Fruit fly (Drosophila melanogaster): ENCODE data around the gene Cyp9f3.

Cyp9f3 gene

DNA sequence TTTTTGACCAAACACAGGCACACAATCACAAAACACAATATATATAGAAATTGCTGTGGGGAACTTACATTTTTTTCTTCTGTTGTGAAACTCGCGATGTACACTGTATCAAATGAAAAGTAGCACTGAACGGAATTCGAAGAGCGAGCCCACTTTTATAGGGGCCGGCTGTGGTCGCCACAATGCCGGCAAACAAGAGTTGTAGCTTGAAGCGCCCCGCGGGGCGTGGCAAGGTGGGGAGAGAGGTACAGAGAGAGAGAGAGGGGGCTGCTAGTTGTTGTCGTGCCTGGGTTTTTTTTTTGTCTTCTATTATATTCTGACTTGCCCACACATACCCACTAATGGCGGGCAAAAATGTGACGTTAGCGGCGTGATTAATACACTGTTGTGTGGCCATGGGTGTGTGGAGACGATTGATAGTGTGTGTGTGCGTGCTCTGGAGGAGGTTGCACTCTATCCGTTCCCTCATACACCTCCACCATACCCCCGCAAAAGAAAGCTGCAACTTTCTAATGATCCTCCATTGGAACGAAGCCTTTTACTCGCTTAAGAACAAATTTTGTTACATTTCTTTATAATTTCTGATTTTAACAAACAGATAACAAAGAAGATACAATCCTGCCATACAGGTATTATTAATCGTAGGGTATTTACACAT is 29.5 kb downstream of the Cyp9f3 start, which contains the start of gene GstD1:
Gene GstD1, minus strand, starts transcription at position 134 of the 658 bp plus-strand sequence.
- TF ChIP-seq EcR (GFP tag; optimal IDR thresholded peaks at IDR 0.05) = peak in 1 of 2 experiments; percentile 4
- no peak for TF ChIP-seq usp (GFP tag; optimal IDR thresholded peaks at IDR 0.05)
- no peak for TF ChIP-seq CG8478 (optimal IDR thresholded peaks at IDR 0.05)
- TF ChIP-seq psq (optimal IDR thresholded peaks at IDR 0.05) = no peak
- no peak for TF ChIP-seq Dll (optimal IDR thresholded peaks at IDR 0.05)

DNA sequence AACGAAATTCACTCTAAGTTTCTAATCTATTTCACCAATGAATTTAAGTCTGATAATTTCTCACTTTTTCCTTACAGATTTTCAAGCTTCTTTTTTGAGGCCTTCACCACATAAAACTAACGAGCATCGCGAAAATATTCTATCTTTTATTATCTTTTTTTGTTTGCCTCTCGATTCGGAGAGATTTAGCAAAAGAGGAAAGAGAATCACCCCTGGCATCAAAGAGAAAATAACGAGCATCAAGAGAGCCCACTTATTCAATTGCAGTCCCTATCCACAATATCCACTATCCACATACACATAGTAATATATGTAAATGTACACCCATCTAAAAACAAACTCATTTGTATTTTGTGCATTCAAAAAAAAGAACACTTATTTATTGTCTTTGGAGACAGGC is 31.3 kb downstream of the Cyp9f3 start, which contains the start of gene GstD9:
Gene GstD9, minus strand, starts transcription at position 101 of the 400 bp plus-strand sequence.
- TF ChIP-seq usp (GFP tag; optimal IDR thresholded peaks at IDR 0.05) (no peak), EcR (GFP tag; optimal IDR thresholded peaks at IDR 0.05) (no peak), CG8478 (optimal IDR thresholded peaks at IDR 0.05) (no peak), Dll (optimal IDR thresholded peaks at IDR 0.05) (no peak)

DNA sequence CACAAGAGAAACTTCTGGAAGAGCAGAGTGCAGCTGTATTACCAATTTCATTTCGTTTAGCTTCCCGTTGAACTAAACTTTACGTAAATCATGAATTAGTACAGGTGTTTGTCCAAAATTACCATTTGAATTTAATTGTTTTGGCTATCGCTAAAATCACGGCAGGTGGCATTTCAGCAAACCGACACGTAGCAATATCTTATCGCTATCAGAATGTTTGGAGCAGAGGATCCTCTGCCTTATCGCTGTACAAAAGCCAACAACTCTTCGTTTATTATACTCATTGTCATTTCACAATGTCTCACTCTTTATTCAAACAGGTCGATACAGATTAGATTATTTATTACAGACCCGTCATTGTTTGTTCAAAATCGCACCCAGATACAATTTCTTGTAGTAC is 32.8 kb downstream of the Cyp9f3 start:
- TF ChIP-seq EcR (GFP tag; optimal IDR thresholded peaks at IDR 0.05) = no peak
- TF ChIP-seq Dll (optimal IDR thresholded peaks at IDR 0.05) = no peak
- no peak for TF ChIP-seq psq (optimal IDR thresholded peaks at IDR 0.05)
- TF ChIP-seq usp (GFP tag; optimal IDR thresholded peaks at IDR 0.05) = no peak
- TF ChIP-seq pan (optimal IDR thresholded peaks at IDR 0.05) = no peak
- no peak for TF ChIP-seq CG8478 (optimal IDR thresholded peaks at IDR 0.05)

DNA sequence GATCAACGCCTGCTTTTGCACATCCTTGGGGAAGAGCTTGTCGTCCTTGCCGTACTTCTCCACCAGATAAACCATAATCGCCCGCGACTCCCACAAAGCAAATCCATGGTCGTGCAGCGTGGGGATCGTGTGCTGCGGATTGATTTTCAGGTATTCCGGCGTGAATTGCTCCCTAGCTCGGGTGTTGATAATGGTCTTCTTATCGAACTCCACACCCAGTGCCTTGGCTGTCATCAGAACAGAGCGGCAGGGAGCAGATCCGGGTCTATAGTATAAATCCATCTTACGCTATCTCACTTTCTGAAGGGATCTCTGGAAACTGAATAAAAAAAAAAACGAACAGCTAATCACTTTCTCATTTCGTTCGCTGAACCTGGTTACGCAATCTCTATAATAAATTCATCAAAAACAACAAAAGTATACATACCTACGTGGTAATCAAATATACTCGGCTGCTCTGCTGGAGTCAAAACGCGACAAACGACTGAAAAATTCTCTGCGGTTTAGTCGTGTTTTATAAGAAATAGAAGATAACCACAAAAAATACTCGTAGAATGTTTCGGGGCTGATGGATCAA is 33.4 kb downstream of the Cyp9f3 start, which contains the start of gene GstD10:
Gene GstD10, minus strand, starts transcription at position 472 of the 577 bp plus-strand sequence.
- TF ChIP-seq usp (GFP tag; optimal IDR thresholded peaks at IDR 0.05) (no peak), pan (optimal IDR thresholded peaks at IDR 0.05) (no peak), EcR (GFP tag; optimal IDR thresholded peaks at IDR 0.05) (no peak), CG8478 (optimal IDR thresholded peaks at IDR 0.05) (no peak), psq (optimal IDR thresholded peaks at IDR 0.05) (no peak), Dll (optimal IDR thresholded peaks at IDR 0.05) (no peak)

DNA sequence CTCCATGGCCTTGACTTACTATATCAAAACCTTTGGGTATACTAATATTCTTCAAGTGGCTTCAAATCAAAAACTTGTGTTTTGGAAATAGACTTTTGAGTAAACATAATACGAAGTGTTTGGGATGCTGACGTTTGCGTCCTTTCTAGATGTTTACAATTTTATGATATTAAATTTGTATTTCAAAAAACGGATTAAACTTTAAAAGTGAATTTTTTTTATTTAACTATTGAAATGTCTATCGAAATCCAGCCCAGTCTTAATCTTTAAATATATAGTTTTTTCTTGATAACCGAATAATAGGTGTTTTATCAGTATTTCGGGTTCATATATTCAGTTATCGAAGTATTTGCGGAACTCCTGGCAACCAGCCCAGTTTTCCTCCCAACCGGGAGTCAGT is 34.1 kb downstream of the Cyp9f3 start, which contains the start of gene Tim17a1:
Gene Tim17a1, minus strand, starts transcription at position 101 of the 400 bp plus-strand sequence.
- TF ChIP-seq EcR (GFP tag; optimal IDR thresholded peaks at IDR 0.05) (no peak), CG8478 (optimal IDR thresholded peaks at IDR 0.05) (no peak), psq (optimal IDR thresholded peaks at IDR 0.05) (no peak), Dll (optimal IDR thresholded peaks at IDR 0.05) (no peak), pan (optimal IDR thresholded peaks at IDR 0.05) (no peak), usp (GFP tag; optimal IDR thresholded peaks at IDR 0.05) (no peak)

DNA sequence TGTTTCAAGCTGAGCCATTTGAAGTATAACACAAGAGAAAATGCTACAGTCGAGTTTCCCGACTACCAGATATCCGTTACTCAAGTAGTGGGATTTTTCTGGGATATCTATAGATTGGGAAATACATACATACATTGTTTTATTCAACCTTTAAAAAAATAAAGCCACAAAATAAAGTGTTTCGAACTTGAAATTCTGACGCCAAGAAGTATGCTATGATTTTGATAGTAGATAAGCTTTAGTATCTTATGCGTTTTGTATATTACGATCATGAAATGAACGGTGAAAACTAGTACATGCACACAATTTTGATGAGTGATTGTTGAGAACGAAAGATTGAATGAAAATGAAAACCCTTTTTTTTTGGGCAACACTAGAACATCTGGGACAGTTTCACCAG is 35.2 kb downstream of the Cyp9f3 start:
- no peak for TF ChIP-seq EcR (GFP tag; optimal IDR thresholded peaks at IDR 0.05)
- no peak for TF ChIP-seq Dll (optimal IDR thresholded peaks at IDR 0.05)
- TF ChIP-seq usp (GFP tag; optimal IDR thresholded peaks at IDR 0.05) = no peak
- TF ChIP-seq psq (optimal IDR thresholded peaks at IDR 0.05) = no peak
- no peak for TF ChIP-seq CG8478 (optimal IDR thresholded peaks at IDR 0.05)

DNA sequence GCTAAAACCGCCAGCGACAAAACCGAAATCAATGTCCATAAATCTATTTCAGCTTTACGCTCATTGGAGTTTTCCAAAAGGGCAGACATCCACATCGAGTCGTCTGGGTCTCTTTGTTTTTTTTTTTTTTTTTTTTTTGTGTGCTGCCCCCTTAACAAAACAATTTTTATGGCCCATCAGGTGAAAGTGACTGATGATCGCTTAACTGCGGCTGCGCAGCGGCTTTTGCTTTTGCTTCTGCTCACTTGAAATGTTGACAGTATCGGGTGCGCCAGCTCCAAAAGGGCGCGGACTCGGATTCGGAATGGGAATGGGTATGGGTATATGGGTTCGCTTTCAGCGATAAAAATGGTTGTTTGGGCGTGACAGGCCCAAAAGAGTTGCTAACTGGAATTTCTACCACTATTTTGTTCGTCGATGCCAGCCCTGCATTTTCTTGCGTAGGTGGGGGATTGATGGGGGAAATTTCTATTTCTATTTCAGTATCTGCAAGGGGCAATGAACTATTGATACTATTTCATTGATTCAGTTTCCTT is 36.7 kb downstream of the Cyp9f3 start:
- no peak for TF ChIP-seq Dll (optimal IDR thresholded peaks at IDR 0.05)
- no peak for TF ChIP-seq CG8478 (optimal IDR thresholded peaks at IDR 0.05)
- TF ChIP-seq pan (optimal IDR thresholded peaks at IDR 0.05) = no peak
- TF ChIP-seq EcR (GFP tag; optimal IDR thresholded peaks at IDR 0.05) = no peak
- no peak for TF ChIP-seq psq (optimal IDR thresholded peaks at IDR 0.05)
- no peak for TF ChIP-seq usp (GFP tag; optimal IDR thresholded peaks at IDR 0.05)

DNA sequence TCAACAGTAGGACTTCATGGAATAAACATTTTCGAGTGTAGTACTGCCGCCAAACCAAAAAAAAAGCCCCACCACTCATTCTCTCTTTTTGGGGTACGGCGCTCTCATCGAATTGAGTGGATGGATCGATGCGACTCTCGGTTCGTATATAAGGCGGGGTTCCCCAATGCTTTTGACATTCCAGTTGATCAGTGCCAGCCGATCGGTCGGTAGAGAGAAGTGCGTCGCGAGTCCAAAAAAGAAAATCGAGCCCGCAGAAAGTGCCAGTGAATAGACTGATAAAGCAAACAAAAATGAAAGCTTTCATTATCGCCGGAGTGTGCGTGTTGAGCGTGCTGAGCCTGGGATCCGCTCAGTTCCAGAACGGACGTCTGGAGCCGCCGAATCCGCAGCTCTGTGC is 38.9 kb downstream of the Cyp9f3 start, which contains the start of gene CG4115:
Gene CG4115, plus strand, starts transcription at position 172 of the 400 bp plus-strand sequence.
- TF ChIP-seq EcR (GFP tag; optimal IDR thresholded peaks at IDR 0.05) = no peak
- TF ChIP-seq CG8478 (optimal IDR thresholded peaks at IDR 0.05) = no peak
- no peak for TF ChIP-seq pan (optimal IDR thresholded peaks at IDR 0.05)
- no peak for TF ChIP-seq psq (optimal IDR thresholded peaks at IDR 0.05)
- TF ChIP-seq Dll (optimal IDR thresholded peaks at IDR 0.05) = no peak

DNA sequence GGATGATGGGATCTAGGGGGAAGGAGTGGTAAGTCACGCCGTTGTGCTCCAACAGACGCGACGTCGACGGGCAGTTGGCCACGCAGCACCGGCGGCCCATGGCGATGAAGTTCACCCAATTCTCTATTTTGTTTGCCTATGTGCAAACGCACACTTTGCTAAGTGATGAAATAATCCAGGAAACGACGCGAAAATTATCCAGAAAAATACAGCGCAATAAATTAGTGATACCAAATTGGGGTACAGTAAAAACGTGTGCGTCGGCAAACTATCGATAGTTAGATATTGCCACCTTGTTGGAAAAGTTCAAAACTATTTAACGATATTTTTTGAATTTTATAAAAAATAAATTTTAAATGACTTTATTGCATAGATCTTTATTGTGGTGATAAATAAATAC is 42.7 kb downstream of the Cyp9f3 start, which contains the start of gene MBD-R2:
Gene MBD-R2, minus strand, starts transcription at position 222 of the 400 bp plus-strand sequence.
- TF ChIP-seq psq (optimal IDR thresholded peaks at IDR 0.05) (no peak), pan (optimal IDR thresholded peaks at IDR 0.05) (no peak), CG8478 (optimal IDR thresholded peaks at IDR 0.05) (no peak), usp (GFP tag; optimal IDR thresholded peaks at IDR 0.05) (no peak), Dll (optimal IDR thresholded peaks at IDR 0.05) (no peak), EcR (GFP tag; optimal IDR thresholded peaks at IDR 0.05) (no peak)

DNA sequence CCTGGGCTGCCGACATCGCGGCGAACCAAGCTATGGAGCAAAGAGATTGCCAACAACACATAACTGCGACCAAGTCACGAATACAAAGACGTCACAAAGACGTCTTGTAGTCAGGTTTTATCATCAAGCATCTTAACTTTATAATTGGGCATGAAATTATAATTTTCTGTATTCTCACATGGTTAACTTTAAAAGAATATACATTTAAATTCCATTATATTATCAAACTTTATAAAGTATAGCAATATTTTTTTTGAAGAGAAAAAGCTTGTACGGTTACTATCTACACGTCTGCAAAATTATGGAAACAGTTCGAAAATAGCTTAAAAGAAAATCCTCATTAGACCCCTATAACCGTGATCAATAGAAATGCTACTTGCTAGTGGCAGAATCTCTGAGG is 46.7 kb downstream of the Cyp9f3 start, which contains the start of gene CG10041:
Gene CG10041, minus strand, starts transcription at position 101 of the 400 bp plus-strand sequence.
- TF ChIP-seq EcR (GFP tag; optimal IDR thresholded peaks at IDR 0.05) (no peak), CG8478 (optimal IDR thresholded peaks at IDR 0.05) (no peak), pan (optimal IDR thresholded peaks at IDR 0.05) (no peak), psq (optimal IDR thresholded peaks at IDR 0.05) (no peak), Dll (optimal IDR thresholded peaks at IDR 0.05) (no peak), usp (GFP tag; optimal IDR thresholded peaks at IDR 0.05) (no peak)

DNA sequence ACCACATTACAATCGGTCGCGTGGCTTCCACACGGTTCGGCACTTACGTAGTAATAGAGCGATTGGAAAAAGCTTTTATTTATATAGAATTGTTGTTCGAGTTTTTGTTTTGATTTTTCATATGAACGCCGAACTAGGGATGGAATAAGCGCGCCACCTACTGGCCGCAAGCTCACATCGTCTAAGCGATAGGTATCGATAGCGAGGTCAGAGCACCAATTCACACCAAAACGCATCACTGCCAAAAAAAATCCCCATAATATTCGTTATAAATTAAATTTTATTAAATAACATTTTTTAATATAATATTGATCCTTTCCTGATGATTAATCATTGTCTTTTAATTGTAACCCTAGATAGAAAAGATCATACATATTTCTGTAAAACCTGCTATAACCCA is 48.2 kb downstream of the Cyp9f3 start, which contains the start of gene CG10038:
Gene CG10038, minus strand, starts transcription at position 148 of the 400 bp plus-strand sequence.
- no peak for TF ChIP-seq psq (optimal IDR thresholded peaks at IDR 0.05)
- no peak for TF ChIP-seq pan (optimal IDR thresholded peaks at IDR 0.05)
- TF ChIP-seq EcR (GFP tag; optimal IDR thresholded peaks at IDR 0.05) = no peak
- TF ChIP-seq usp (GFP tag; optimal IDR thresholded peaks at IDR 0.05) = no peak
- no peak for TF ChIP-seq Dll (optimal IDR thresholded peaks at IDR 0.05)
- TF ChIP-seq CG8478 (optimal IDR thresholded peaks at IDR 0.05) = no peak

DNA sequence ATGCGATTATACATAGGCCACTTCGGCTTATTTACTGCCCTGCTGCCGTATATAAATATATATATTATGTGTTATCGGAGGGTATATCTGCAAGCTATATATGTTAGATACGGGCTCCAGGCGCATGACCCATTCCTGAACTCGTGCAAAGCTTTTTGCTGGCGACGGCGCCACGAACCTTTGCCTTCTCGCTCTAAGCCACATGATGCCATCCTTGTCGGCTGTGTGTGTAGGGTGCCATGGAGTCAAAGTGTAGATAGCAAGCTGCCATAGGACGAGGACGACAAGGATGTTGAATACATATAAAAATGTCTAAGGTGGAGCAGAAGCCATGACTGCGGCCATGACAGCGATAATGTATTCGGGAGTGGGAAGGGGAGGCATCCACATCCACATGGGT is 51.1 kb downstream of the Cyp9f3 start:
- TF ChIP-seq psq (optimal IDR thresholded peaks at IDR 0.05) = no peak
- TF ChIP-seq EcR (GFP tag; optimal IDR thresholded peaks at IDR 0.05) = no peak
- TF ChIP-seq usp (GFP tag; optimal IDR thresholded peaks at IDR 0.05) = no peak
- no peak for TF ChIP-seq Dll (optimal IDR thresholded peaks at IDR 0.05)
- no peak for TF ChIP-seq CG8478 (optimal IDR thresholded peaks at IDR 0.05)
- TF ChIP-seq pan (optimal IDR thresholded peaks at IDR 0.05) = no peak

Data from whole organism.